Worm (Caenorhabditis elegans): ENCODE data around the gene C50E3.6.

ce11 chrV:7555875-7556274 is 34.5 kb downstream of the C50E3.6 start:
- TF ChIP-seq ama-1 (optimal IDR thresholded peaks at IDR 0.05) (no peak), tbx-37 (GFP tag; conservative IDR thresholded peaks at IDR 0.05) (no peak), tbx-11 (GFP tag; IDR thresholded peaks at IDR 0.05) (no peak), ceh-13 (GFP tag; optimal IDR thresholded peaks at IDR 0.05) (no peak), hnd-1 (tag; optimal IDR thresholded peaks at IDR 0.05) (no peak), scrt-1 (GFP tag; IDR thresholded peaks at IDR 0.05) (no peak), F13C5.2 (tag; optimal IDR thresholded peaks at IDR 0.05) (no peak), aly-1 (tag; optimal IDR thresholded peaks at IDR 0.05) (no peak), flt-1 (GFP tag; IDR thresholded peaks at IDR 0.05) (no peak), pes-1 (GFP tag; IDR thresholded peaks at IDR 0.05) (no peak), ets-7 (tag; optimal IDR thresholded peaks at IDR 0.05) (no peak), tra-4 (tag; optimal IDR thresholded peaks at IDR 0.05) (no peak), B0310.2 (tag; optimal IDR thresholded peaks at IDR 0.05) (no peak)
